Fruit fly (Drosophila melanogaster): ENCODE data around the gene CG13280.

Gene CG13280

DNA sequence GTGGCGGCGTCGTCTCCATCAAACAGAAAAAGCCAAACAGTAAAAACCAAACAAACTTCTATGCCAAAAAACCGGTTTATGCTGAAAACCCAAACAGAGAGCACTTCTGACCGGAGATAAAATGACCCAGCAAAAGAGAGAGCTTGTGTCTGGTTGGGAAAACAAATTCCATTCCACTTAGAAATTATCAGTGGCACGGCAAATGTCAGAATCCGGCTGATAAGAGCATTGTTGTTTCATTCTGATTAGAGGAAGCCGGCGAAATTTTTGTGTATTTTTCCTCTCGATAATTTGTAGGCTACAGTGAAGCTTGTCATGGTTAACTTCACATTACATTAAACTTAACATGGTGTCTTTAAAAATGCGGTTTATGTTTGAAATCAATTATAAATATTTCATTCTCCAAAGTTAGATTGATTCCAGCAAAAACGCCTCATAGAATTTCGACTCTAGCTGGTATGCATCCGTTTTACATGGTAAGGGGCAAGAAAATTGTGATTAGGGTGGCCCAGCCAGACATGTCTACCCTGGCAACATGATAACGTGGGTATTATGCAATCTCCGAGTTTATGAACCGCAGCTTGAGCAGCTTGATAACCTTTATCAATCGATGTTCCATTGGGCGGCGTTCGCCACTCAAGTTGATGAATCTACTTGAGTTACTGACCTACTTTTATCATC is 3.3 kb downstream of the CG13280 start (continued):
- TF ChIP-seq sc (optimal IDR thresholded peaks at IDR 0.05), result no peak
- no peak for TF ChIP-seq sc (GFP tag; optimal IDR thresholded peaks at IDR 0.05)
- no peak for TF ChIP-seq klu (GFP tag; IDR thresholded peaks at IDR 0.05)
- no peak for TF ChIP-seq Doc2 (GFP tag; IDR thresholded peaks at IDR 0.05)
- no peak for TF ChIP-seq CG2202 (tag; optimal IDR thresholded peaks at IDR 0.05)
- TF ChIP-seq phol (tag; optimal IDR thresholded peaks at IDR 0.05), result no peak
- TF ChIP-seq pita (GFP tag; optimal IDR thresholded peaks at IDR 0.05), result no peak

DNA sequence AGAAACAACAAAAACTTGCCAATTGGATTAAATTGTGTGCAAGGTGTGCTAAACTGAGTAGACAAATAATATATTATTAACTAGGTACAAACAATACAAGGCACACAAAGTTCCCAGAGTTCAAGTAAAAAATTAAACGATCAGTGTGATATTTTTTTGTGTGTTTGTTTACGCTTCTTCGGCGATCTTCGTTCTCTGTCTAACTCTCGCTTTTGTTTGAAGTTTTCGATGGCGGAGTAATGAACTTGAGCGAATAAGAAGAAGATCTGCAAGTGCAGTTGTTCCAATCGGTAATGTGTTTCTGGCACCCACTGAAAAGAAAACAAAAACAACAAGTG is 4.2 kb downstream of the CG13280 start:
- peak; percentile 95 for TF ChIP-seq Blimp-1 (GFP tag; optimal IDR thresholded peaks at IDR 0.05)
- TF ChIP-seq CG17385 (GFP tag; optimal IDR thresholded peaks at IDR 0.05), result peak; percentile 33
- 0 out of 2 replicates have a peak, but pooled peaks have one; percentile 3 for TF ChIP-seq Bgb (GFP tag; IDR thresholded peaks at IDR 0.05; ENCODE audit: partially characterized antibody)
- 0 out of 2 replicates have a peak, but pooled peaks have one; percentile 14 for TF ChIP-seq hbn (GFP tag; IDR thresholded peaks at IDR 0.05; ENCODE audit: partially characterized antibody)
- TF ChIP-seq Jarid2 (GFP tag; optimal IDR thresholded peaks at IDR 0.05), result peak; percentile 84
- peak; percentile 42 for TF ChIP-seq kah (GFP tag; optimal IDR thresholded peaks at IDR 0.05)
- TF ChIP-seq CG3838 (GFP tag; optimal IDR thresholded peaks at IDR 0.05), result no peak
- no peak for TF ChIP-seq CG16815 (GFP tag; optimal IDR thresholded peaks at IDR 0.05)
- TF ChIP-seq CG10321 (GFP tag; IDR thresholded peaks at IDR 0.05), result no peak

DNA sequence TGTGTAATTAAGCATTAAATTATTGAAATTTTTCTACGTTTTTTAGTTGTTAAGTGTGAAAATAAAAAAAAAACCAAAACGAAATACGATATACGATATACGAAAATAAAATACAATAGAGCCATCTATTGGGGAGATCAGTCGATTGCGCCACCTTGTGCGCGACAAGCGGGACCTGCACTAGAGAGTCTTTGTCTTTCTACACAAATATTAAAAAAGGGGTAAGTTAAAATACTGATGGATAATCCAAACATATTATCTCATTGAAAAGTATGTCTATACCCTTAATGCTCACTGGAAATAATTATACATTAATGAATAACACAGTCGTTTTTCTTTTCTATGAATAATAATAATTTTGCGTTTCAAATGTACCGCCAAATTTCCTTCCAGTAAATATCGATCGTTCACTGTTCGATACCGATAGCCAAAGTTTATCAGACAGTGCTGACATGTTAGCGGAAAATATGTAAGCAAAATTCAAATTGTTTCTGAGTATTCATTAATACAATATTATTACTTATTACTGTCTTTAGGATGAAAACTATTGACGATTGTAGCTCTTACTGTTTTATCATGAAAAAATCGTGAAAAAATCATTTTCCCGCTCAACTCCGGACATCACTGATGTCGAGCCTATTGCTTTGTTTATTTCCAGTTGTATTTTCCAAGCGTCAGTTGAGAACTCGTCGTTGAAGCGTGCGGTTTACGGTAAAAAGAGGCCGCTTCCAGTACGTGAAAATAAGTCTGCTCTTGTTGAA is 4.7 kb downstream of the CG13280 start, which contains the start of gene mdy:
Gene mdy, plus strand, starts transcription at position 672 of the 761 bp plus-strand sequence.
- TF ChIP-seq ab (GFP tag; optimal IDR thresholded peaks at IDR 0.05) (peak; percentile 36), Drgx (GFP tag; IDR thresholded peaks at IDR 0.05) (peak; percentile 57; the same call in 1 of the 2 replicates), Sry-β (GFP tag; optimal IDR thresholded peaks at IDR 0.05) (peak; percentile 99), HLH3B (GFP tag; IDR thresholded peaks at IDR 0.05) (peak; percentile 44), CG9609 (GFP tag; optimal IDR thresholded peaks at IDR 0.05) (no peak), Scr (GFP tag; IDR thresholded peaks at IDR 0.05; ENCODE audit: partially characterized antibody) (peak; percentile 61; the same call in 1 of the 2 replicates), fd64A (GFP tag; optimal IDR thresholded peaks at IDR 0.05) (no peak), D (optimal IDR thresholded peaks at IDR 0.05) (no peak), D (GFP tag; optimal IDR thresholded peaks at IDR 0.05) (peak; percentile 52), Blimp-1 (GFP tag; optimal IDR thresholded peaks at IDR 0.05) (no peak), Spps (tag; optimal IDR thresholded peaks at IDR 0.05) (no peak), Gug (GFP tag; IDR thresholded peaks at IDR 0.05) (peak; percentile 51; the same call in 2 of the 4 replicates), tap (tag; optimal IDR thresholded peaks at IDR 0.05) (no peak), scrt (GFP tag; optimal IDR thresholded peaks at IDR 0.05) (no peak), exex (tag; optimal IDR thresholded peaks at IDR 0.05) (no peak), CG2120 (GFP tag; optimal IDR thresholded peaks at IDR 0.05) (peak; percentile 81), ems (GFP tag; optimal IDR thresholded peaks at IDR 0.05) (peak; percentile 48), CG9876 (GFP tag; optimal IDR thresholded peaks at IDR 0.05) (peak; percentile 26), CG7963 (GFP tag; IDR thresholded peaks at IDR 0.05; ENCODE audit: partially characterized antibody) (0 out of 3 replicates have a peak, but pooled peaks have one; percentile 29), BEAF-32 (GFP tag; optimal IDR thresholded peaks at IDR 0.05) (peak; percentile 56), her (GFP tag; optimal IDR thresholded peaks at IDR 0.05) (peak; percentile 39), HLH4C (GFP tag; IDR thresholded peaks at IDR 0.05; ENCODE audit: partially characterized antibody) (peak; percentile 73), hkb (optimal IDR thresholded peaks at IDR 0.05) (no peak), hkb (GFP tag; IDR thresholded peaks at IDR 0.05) (peak; percentile 57; the same call in 1 of the 2 replicates), CG4617 (GFP tag; optimal IDR thresholded peaks at IDR 0.05; ENCODE audit: borderline replicate concordance) (no peak), eyg (GFP tag; optimal IDR thresholded peaks at IDR 0.05) (no peak), run (tag; optimal IDR thresholded peaks at IDR 0.05) (no peak), CG4820 (GFP tag; optimal IDR thresholded peaks at IDR 0.05) (peak; percentile 43), CG8359 (GFP tag; optimal IDR thresholded peaks at IDR 0.05; ENCODE audit: borderline replicate concordance) (no peak), wek (GFP tag; optimal IDR thresholded peaks at IDR 0.05) (no peak)

Data from whole organism, embryonic.